Fruit fly (Drosophila melanogaster): ENCODE measurements around the gene CG8003.

dm6 chr3L:10702216-10702615, 40.9 kb downstream of the CG8003 start:
- TF ChIP-seq NFAT (GFP tag; IDR thresholded peaks at IDR 0.05) (no peak), dmrt99B (tag; optimal IDR thresholded peaks at IDR 0.05) (no peak)

Data from whole organism, embryonic.